Fruit fly (Drosophila melanogaster): Measurements from ENCODE around the gene Nhe1.
A peak's percentile ranks its signal among the peaks of the same experiment; 100 is the strongest.

Nhe1 gene

DNA sequence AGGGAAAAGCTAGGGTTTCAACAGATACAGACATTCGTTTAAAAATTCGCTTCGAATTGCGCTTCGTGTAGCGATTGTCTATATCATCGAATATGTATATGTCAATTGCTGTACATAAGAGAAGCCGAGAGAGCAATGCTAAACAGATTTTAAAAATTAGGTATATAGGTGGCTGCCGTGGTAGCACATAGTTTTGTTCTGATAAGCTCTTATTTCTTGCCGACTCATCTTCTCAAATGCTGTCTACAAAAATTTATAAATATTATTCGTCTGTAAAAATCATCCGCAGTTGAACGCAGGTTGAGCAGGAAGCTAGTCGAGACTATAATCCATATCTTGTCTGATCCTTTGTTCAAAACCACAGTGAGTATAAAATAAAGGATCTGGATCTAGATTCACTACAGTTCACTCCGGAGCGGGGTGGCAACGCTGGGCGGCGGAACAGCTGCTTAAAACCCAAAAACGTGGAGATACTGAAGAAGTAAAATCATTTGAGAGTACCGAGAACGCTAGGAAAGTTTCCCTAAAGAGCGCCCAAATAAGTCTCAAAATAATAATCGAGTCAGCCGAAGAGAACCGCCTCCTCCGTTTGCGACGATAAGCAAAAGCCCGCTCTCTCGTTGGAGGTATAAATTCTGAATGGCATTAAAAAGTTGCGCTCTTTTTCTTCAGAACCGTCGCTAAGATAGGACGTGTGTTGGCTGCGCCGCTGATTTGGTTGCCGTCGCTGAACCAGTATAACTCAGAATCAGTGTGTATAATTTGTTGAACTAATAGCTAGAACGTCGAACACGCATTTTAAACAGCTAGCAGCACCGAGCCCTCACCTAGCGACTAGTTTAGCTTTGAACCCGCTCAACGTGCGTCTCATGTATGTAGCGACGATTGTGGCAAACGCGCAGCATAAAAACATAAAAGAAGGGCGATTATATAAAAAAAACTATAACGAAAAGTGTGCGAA, 1.2 kb upstream of the Nhe1 start:
- TF ChIP-seq CG32121 (GFP tag; IDR thresholded peaks at IDR 0.05) (no peak), CG34367 (tag; optimal IDR thresholded peaks at IDR 0.05) (no peak), CG14655 (GFP tag; optimal IDR thresholded peaks at IDR 0.05) (no peak), CG8301 (tag; optimal IDR thresholded peaks at IDR 0.05) (no peak), rn (GFP tag; IDR thresholded peaks at IDR 0.05) (no peak), CG13204 (GFP tag; optimal IDR thresholded peaks at IDR 0.05) (no peak), CG17806 (tag; optimal IDR thresholded peaks at IDR 0.05) (no peak), Ets98B (GFP tag; IDR thresholded peaks at IDR 0.05) (no peak; the same call in 1 of the 2 replicates), CG12605 (GFP tag; IDR thresholded peaks at IDR 0.05) (no peak; the same call in 1 of the 2 replicates), EcR (GFP tag; optimal IDR thresholded peaks at IDR 0.05) (peak; percentile 23), gl (tag; optimal IDR thresholded peaks at IDR 0.05) (peak; percentile 21), Pif1B (GFP tag; optimal IDR thresholded peaks at IDR 0.05) (no peak)

DNA sequence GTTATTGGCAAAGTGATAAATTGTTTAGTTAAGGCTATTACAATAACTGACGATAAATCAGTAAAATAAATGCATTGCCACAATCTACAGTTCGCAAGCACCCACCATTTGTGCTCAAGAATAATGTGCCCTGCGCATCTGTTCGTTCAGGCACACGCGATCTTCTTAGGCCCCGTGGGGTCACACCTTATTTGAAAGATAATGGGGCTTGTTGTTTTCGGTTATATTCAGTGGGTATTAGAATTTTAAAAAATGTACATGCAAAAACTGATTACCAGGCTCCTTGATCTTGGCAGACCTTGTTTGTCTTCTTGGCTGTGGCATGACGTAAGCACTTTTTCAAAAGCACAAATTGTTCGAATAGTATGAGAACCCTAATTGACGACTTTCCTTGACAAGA, 500 bp upstream of the Nhe1 start:
- TF ChIP-seq CG10348 (GFP tag; IDR thresholded peaks at IDR 0.05), result no peak
- no peak for TF ChIP-seq D1 (tag; optimal IDR thresholded peaks at IDR 0.05)
- no peak for TF ChIP-seq CG13204 (GFP tag; optimal IDR thresholded peaks at IDR 0.05)
- no peak for TF ChIP-seq CG9948 (tag; optimal IDR thresholded peaks at IDR 0.05)
- TF ChIP-seq CG32121 (GFP tag; IDR thresholded peaks at IDR 0.05), result no peak
- TF ChIP-seq EcR (GFP tag; optimal IDR thresholded peaks at IDR 0.05), result no peak

dm6 chr2L:102161-102761, 4.3 kb downstream of the Nhe1 start, which contains the start of gene Creld:
Gene Creld, plus strand, starts transcription at chr2L:102380.
- TF ChIP-seq CG4496 (GFP tag; IDR thresholded peaks at IDR 0.05) (no peak), CG10348 (GFP tag; IDR thresholded peaks at IDR 0.05) (no peak), D1 (tag; optimal IDR thresholded peaks at IDR 0.05) (no peak), CG17806 (tag; optimal IDR thresholded peaks at IDR 0.05) (no peak), gl (tag; optimal IDR thresholded peaks at IDR 0.05) (no peak), CG8159 (tag; optimal IDR thresholded peaks at IDR 0.05) (no peak), Pif1A (GFP tag; optimal IDR thresholded peaks at IDR 0.05) (no peak), CG8301 (tag; optimal IDR thresholded peaks at IDR 0.05) (no peak), CG32121 (GFP tag; IDR thresholded peaks at IDR 0.05) (no peak), CG34367 (tag; optimal IDR thresholded peaks at IDR 0.05) (no peak), Pif1B (GFP tag; optimal IDR thresholded peaks at IDR 0.05) (no peak), fd96Ca (GFP tag; IDR thresholded peaks at IDR 0.05) (no peak)

- no peak for TF ChIP-seq CG8301 (tag; optimal IDR thresholded peaks at IDR 0.05)
- no peak for TF ChIP-seq Ets98B (GFP tag; IDR thresholded peaks at IDR 0.05)
- no peak for TF ChIP-seq D1 (tag; optimal IDR thresholded peaks at IDR 0.05)
- TF ChIP-seq CG15710 (tag; optimal IDR thresholded peaks at IDR 0.05), result no peak
- no peak for TF ChIP-seq CG12605 (GFP tag; IDR thresholded peaks at IDR 0.05)
- no peak for TF ChIP-seq CG13204 (GFP tag; optimal IDR thresholded peaks at IDR 0.05)
- TF ChIP-seq Pif1A (GFP tag; optimal IDR thresholded peaks at IDR 0.05), result no peak
- TF ChIP-seq rn (GFP tag; IDR thresholded peaks at IDR 0.05), result no peak
Observed at dm6 chr2L:94639-95059, 11.9 kb downstream of the Nhe1 start, which contains the start of gene Zir. Gene Zir, plus strand, starts transcription at chr2L:94739.

- no peak for TF ChIP-seq CG8159 (tag; optimal IDR thresholded peaks at IDR 0.05)
- TF ChIP-seq gl (tag; optimal IDR thresholded peaks at IDR 0.05), result no peak
- peak; percentile 20; the same call in 1 of the 2 replicates for TF ChIP-seq CG32121 (GFP tag; IDR thresholded peaks at IDR 0.05)
Observed at dm6 chr2L:94096-94495, 12.4 kb downstream of the Nhe1 start.

dm6 chr2L:92993-93392, 13.5 kb downstream of the Nhe1 start:
- TF ChIP-seq CG13204 (GFP tag; optimal IDR thresholded peaks at IDR 0.05), result no peak
- no peak for TF ChIP-seq Pif1B (GFP tag; optimal IDR thresholded peaks at IDR 0.05)
- no peak; the same call in 1 of the 2 replicates for TF ChIP-seq CG32121 (GFP tag; IDR thresholded peaks at IDR 0.05)
- no peak for TF ChIP-seq CG12605 (GFP tag; IDR thresholded peaks at IDR 0.05)
- no peak for TF ChIP-seq D1 (tag; optimal IDR thresholded peaks at IDR 0.05)
- no peak for TF ChIP-seq CG34367 (tag; optimal IDR thresholded peaks at IDR 0.05)
- TF ChIP-seq CG17806 (tag; optimal IDR thresholded peaks at IDR 0.05), result no peak
- no peak for TF ChIP-seq CG4496 (GFP tag; IDR thresholded peaks at IDR 0.05)
- no peak for TF ChIP-seq CG14655 (GFP tag; optimal IDR thresholded peaks at IDR 0.05)
- TF ChIP-seq EcR (GFP tag; optimal IDR thresholded peaks at IDR 0.05), result no peak
- no peak for TF ChIP-seq CG9948 (tag; optimal IDR thresholded peaks at IDR 0.05)
- TF ChIP-seq Ets98B (GFP tag; IDR thresholded peaks at IDR 0.05), result peak; percentile 54; the same call in 1 of the 2 replicates
- TF ChIP-seq CG8159 (tag; optimal IDR thresholded peaks at IDR 0.05), result no peak
- no peak for TF ChIP-seq CG10348 (GFP tag; IDR thresholded peaks at IDR 0.05)
- TF ChIP-seq CG15710 (tag; optimal IDR thresholded peaks at IDR 0.05), result no peak
- no peak for TF ChIP-seq Pif1A (GFP tag; optimal IDR thresholded peaks at IDR 0.05)
- no peak for TF ChIP-seq rn (GFP tag; IDR thresholded peaks at IDR 0.05)
- TF ChIP-seq fd96Ca (GFP tag; IDR thresholded peaks at IDR 0.05), result 0 out of 3 replicates have a peak, but pooled peaks have one; percentile 27
